Worm (Caenorhabditis elegans) whole organism, young adult: ENCODE data around the gene F55G7.4.
A peak's percentile ranks its signal among the peaks of the same experiment; 100 is the strongest.

ENCODE experiments used
- B0035.1 ChIP-seq: sonication (generic microtip); optimal IDR thresholded peaks from 2 replicates; lab custom pipeline; 2016; ENCODE audit warnings: missing genetic modification characterization, mild to moderate bottlenecking, missing compliant biosample characterization, missing genotype, missing genetic modification reagents
- C17E4.6 ChIP-seq: fragments of 200-800 bp; sonication (Bioruptor generic); IDR thresholded peaks from 2 replicates; pipeline ENCODE4 v1.3.6; 2022; ENCODE audit warnings: missing genetic modification reagents, missing genetic modification characterization, missing compliant biosample characterization
- F10E7.11 ChIP-seq: sonication (generic microtip); optimal IDR thresholded peaks from 2 replicates; lab custom pipeline; 2017; ENCODE audit warnings: mild to moderate bottlenecking, missing genetic modification characterization, moderate library complexity, missing compliant biosample characterization
- F23B12.7 ChIP-seq: sonication (generic microtip); optimal IDR thresholded peaks from 2 replicates; lab custom pipeline; 2017; ENCODE audit warnings: missing genetic modification characterization, mild to moderate bottlenecking, missing compliant biosample characterization, antibody characterized with exemption, moderate library complexity; ENCODE audit not compliant: insufficient read depth
- F33H1.4 ChIP-seq: fragments of 200-800 bp; sonication (Bioruptor generic); IDR thresholded peaks from 2 replicates; pipeline ENCODE4 v1.3.6; 2022; ENCODE audit warnings: missing genetic modification reagents, missing genetic modification characterization, missing compliant biosample characterization
- F37B4.10 ChIP-seq: fragments of 200-800 bp; sonication (Bioruptor generic); IDR thresholded peaks from 2 replicates; pipeline ENCODE4 v1.3.6; 2022; ENCODE audit warnings: missing genetic modification characterization, missing compliant biosample characterization
- F39B2.1 ChIP-seq: fragments of 200-800 bp; sonication (Bioruptor generic); IDR thresholded peaks from 2 replicates; pipeline ENCODE4 v1.3.6; 2022; ENCODE audit warnings: missing genetic modification reagents, missing genetic modification characterization, missing compliant biosample characterization
- F55B11.4 ChIP-seq: sonication (generic microtip); optimal IDR thresholded peaks from 2 replicates; lab custom pipeline; 2016; ENCODE audit warnings: missing compliant biosample characterization, missing genetic modification characterization, borderline replicate concordance; ENCODE audit not compliant: insufficient read depth
- K11D2.4 ChIP-seq: fragments of 200-800 bp; sonication (Bioruptor generic); IDR thresholded peaks from 2 replicates; pipeline ENCODE4 v1.3.6; 2022; ENCODE audit warnings: missing genetic modification reagents, missing genetic modification characterization, missing compliant biosample characterization
- T07F8.4 ChIP-seq: sonication (generic microtip); optimal IDR thresholded peaks from 2 replicates; lab custom pipeline; 2016; ENCODE audit warnings: mild to moderate bottlenecking, missing genetic modification characterization, moderate library complexity, missing compliant biosample characterization
- akir-1 ChIP-seq: fragments of 200-800 bp; sonication (Bioruptor generic); optimal IDR thresholded peaks from 2 replicates; lab custom pipeline; 2018; ENCODE audit warnings: mild to moderate bottlenecking, missing genetic modification characterization, moderate library complexity, missing compliant biosample characterization
- aptf-2 ChIP-seq: fragments of 200-800 bp; sonication (Bioruptor generic); conservative IDR thresholded peaks from 2 replicates; pipeline ENCODE4 v1.3.6; 2022; ENCODE audit warnings: missing genetic modification reagents, missing genetic modification characterization, missing compliant biosample characterization
- atf-7 ChIP-seq: sonication (generic microtip); optimal IDR thresholded peaks from 2 replicates; lab custom pipeline; 2017; ENCODE audit warnings: mild to moderate bottlenecking, missing genetic modification characterization, missing compliant biosample characterization
- athp-1 ChIP-seq: sonication (generic microtip); optimal IDR thresholded peaks from 2 replicates; lab custom pipeline; 2017; ENCODE audit warnings: mild to moderate bottlenecking, missing genetic modification characterization, missing compliant biosample characterization
- attf-3 ChIP-seq: fragments of 200-800 bp; sonication (Bioruptor generic); conservative IDR thresholded peaks from 2 replicates; pipeline ENCODE4 v1.3.6; 2022; ENCODE audit warnings: missing genetic modification reagents, missing genetic modification characterization, missing compliant biosample characterization
- attf-5 ChIP-seq: fragments of 200-800 bp; sonication (Bioruptor generic); optimal IDR thresholded peaks from 2 replicates; lab custom pipeline; 2018; ENCODE audit warnings: mild to moderate bottlenecking, missing genetic modification characterization, missing compliant biosample characterization
- cebp-1 ChIP-seq, 2 experiments: fragments of 200-800 bp in 1 of 2; sonication (Bioruptor generic) in 1 of 2; sonication (generic microtip) in 1 of 2; IDR thresholded peaks in 1 of 2; optimal IDR thresholded peaks in 1 of 2; 2 replicates each; pipeline versions ENCODE4 v1.3.6 to Lab custom; 2017 to 2022; ENCODE audit warnings: missing compliant biosample characterization in 2 of 2, missing genetic modification characterization in 2 of 2, mild to moderate bottlenecking in 1 of 2, missing genetic modification reagents in 1 of 2, moderate library complexity in 1 of 2
- ceh-100 ChIP-seq: fragments of 200-800 bp; sonication (Bioruptor generic); IDR thresholded peaks from 2 replicates; pipeline ENCODE4 v1.3.6; 2022; ENCODE audit warnings: missing genetic modification reagents, missing genetic modification characterization, missing compliant biosample characterization
- die-1 ChIP-seq: sonication (generic microtip); optimal IDR thresholded peaks from 2 replicates; lab custom pipeline; 2016; ENCODE audit warnings: missing genotype, mild to moderate bottlenecking, missing genetic modification characterization, missing compliant biosample characterization
- hmg-20 ChIP-seq: fragments of 200-800 bp; sonication (Bioruptor generic); IDR thresholded peaks from 2 replicates; pipeline ENCODE4 v1.3.6; 2022; ENCODE audit warnings: missing genetic modification reagents, missing genetic modification characterization, missing compliant biosample characterization
- hrde-1 ChIP-seq: sonication (generic microtip); optimal IDR thresholded peaks from 2 replicates; lab custom pipeline; 2016; ENCODE audit warnings: missing genetic modification characterization, mild to moderate bottlenecking, missing compliant biosample characterization, moderate library complexity, missing genotype, missing genetic modification reagents, borderline replicate concordance
- hsf-1 ChIP-seq: fragments of 200-800 bp; sonication (Bioruptor generic); IDR thresholded peaks from 2 replicates; pipeline ENCODE4 v1.3.6; 2022; ENCODE audit warnings: missing genetic modification reagents, missing genetic modification characterization, missing compliant biosample characterization
- lin-26 ChIP-seq: fragments of 200-800 bp; sonication (Bioruptor generic); IDR thresholded peaks from 2 replicates; pipeline ENCODE4 v1.3.6; 2022; ENCODE audit warnings: missing genetic modification reagents, missing genetic modification characterization, missing compliant biosample characterization
- lin-35 ChIP-seq, 3 experiments: fragments of 150-350 bp in 2 of 3; sonication (generic microtip) in 1 of 3; optimal IDR thresholded peaks; 2 replicates each; lab custom pipeline; 2014 to 2018; ENCODE audit warnings: missing biosample characterization in 3 of 3, missing genetic modification characterization in 3 of 3, missing genetic modification reagents in 3 of 3
- lin-40 ChIP-seq: sonication (generic microtip); optimal IDR thresholded peaks from 2 replicates; lab custom pipeline; 2016; ENCODE audit warnings: missing genetic modification characterization, mild to moderate bottlenecking, missing compliant biosample characterization, missing genotype, missing genetic modification reagents
- mcd-1 ChIP-seq: fragments of 200-800 bp; sonication (Bioruptor generic); IDR thresholded peaks from 2 replicates; pipeline ENCODE4 v1.3.6; 2022; ENCODE audit warnings: missing genetic modification reagents, missing genetic modification characterization, missing compliant biosample characterization
- nfya-2 ChIP-seq: fragments of 200-800 bp; sonication (Bioruptor generic); IDR thresholded peaks from 2 replicates; pipeline ENCODE4 v1.3.6; 2022; ENCODE audit warnings: missing genetic modification reagents, missing genetic modification characterization, missing compliant biosample characterization
- nfyb-1 ChIP-seq: fragments of 200-800 bp; sonication (Bioruptor generic); IDR thresholded peaks from 2 replicates; pipeline ENCODE4 v1.3.6; 2022; ENCODE audit warnings: missing genetic modification reagents, missing genetic modification characterization, missing compliant biosample characterization
- nhr-80 ChIP-seq: sonication (generic microtip); optimal IDR thresholded peaks from 2 replicates; lab custom pipeline; 2016; ENCODE audit warnings: missing genetic modification characterization, missing compliant biosample characterization
- nhr-90 ChIP-seq: sonication (generic microtip); optimal IDR thresholded peaks from 2 replicates; lab custom pipeline; 2016; ENCODE audit warnings: missing genotype, mild to moderate bottlenecking, missing genetic modification characterization, missing compliant biosample characterization
- repo-1 ChIP-seq: sonication (generic microtip); optimal IDR thresholded peaks from 2 replicates; lab custom pipeline; 2017; ENCODE audit warnings: mild to moderate bottlenecking, missing genetic modification characterization, missing compliant biosample characterization
- somi-1 ChIP-seq: fragments of 200-800 bp; sonication (Bioruptor generic); optimal IDR thresholded peaks from 2 replicates; lab custom pipeline; 2018; ENCODE audit warnings: mild to moderate bottlenecking, missing genetic modification characterization, missing compliant biosample characterization
- sptf-2 ChIP-seq: fragments of 200-800 bp; sonication (Bioruptor generic); optimal IDR thresholded peaks from 2 replicates; lab custom pipeline; 2018; ENCODE audit warnings: mild to moderate bottlenecking, missing genetic modification characterization, missing compliant biosample characterization
- unc-130 ChIP-seq: sonication (generic microtip); optimal IDR thresholded peaks from 2 replicates; lab custom pipeline; 2016; ENCODE audit warnings: missing genetic modification reagents, missing genetic modification characterization, missing compliant biosample characterization

F55G7.4 gene

ce11 chrX:11968024-11968598 is 40.4 kb downstream of the F55G7.4 start (continued):
- TF ChIP-seq cebp-1 (GFP tag; IDR thresholded peaks at IDR 0.05; lab: Robert Waterston, UW) (no peak), cebp-1 (tag; optimal IDR thresholded peaks at IDR 0.05; lab: Kevin White, UChicago) (peak; percentile 30), lin-40 (tag; lab: Kevin White, UChicago) (no peak), aptf-2 (GFP tag; lab: Robert Waterston, UW) (no peak), nhr-80 (peak; percentile 59), hsf-1 (GFP tag; lab: Robert Waterston, UW) (no peak), B0035.1 (tag; lab: Kevin White, UChicago) (no peak), F23B12.7 (no peak), C17E4.6 (GFP tag; lab: Robert Waterston, UW) (no peak), F10E7.11 (tag; lab: Kevin White, UChicago) (no peak), hrde-1 (tag; lab: Kevin White, UChicago) (no peak), F33H1.4 (GFP tag; lab: Robert Waterston, UW) (no peak), die-1 (tag; lab: Kevin White, UChicago) (no peak), akir-1 (GFP tag; lab: Kevin White, UChicago) (no peak), repo-1 (peak; percentile 2), nhr-90 (tag; lab: Kevin White, UChicago) (no peak), F37B4.10 (no peak), sptf-2 (no peak), nfyb-1 (GFP tag; lab: Robert Waterston, UW) (0 out of 2 replicates have a peak, but pooled peaks have one; percentile 16), T07F8.4 (tag; lab: Kevin White, UChicago) (no peak), unc-130 (GFP tag; lab: Kevin White, UChicago) (no peak), attf-3 (no peak), ceh-100 (GFP tag; lab: Robert Waterston, UW) (peak; percentile 12; the same call in 1 of the 2 replicates), atf-7 (tag; lab: Kevin White, UChicago) (no peak), athp-1 (tag; lab: Kevin White, UChicago) (no peak), F55B11.4 (tag; lab: Kevin White, UChicago) (no peak), lin-26 (GFP tag; lab: Robert Waterston, UW) (no peak; the same call in 1 of the 2 replicates), attf-5 (GFP tag; lab: Kevin White, UChicago) (no peak), lin-35 (GFP tag; optimal IDR thresholded peaks at IDR 0.05; lab: Kevin White, UChicago) (no peak)

- TF ChIP-seq mcd-1 (no peak), somi-1 (no peak), nfyb-1 (GFP tag; lab: Robert Waterston, UW) (no peak), hmg-20 (no peak), nhr-90 (tag; lab: Kevin White, UChicago) (no peak), athp-1 (tag; lab: Kevin White, UChicago) (no peak), F39B2.1 (GFP tag; lab: Robert Waterston, UW) (no peak), nfya-2 (GFP tag; lab: Robert Waterston, UW) (no peak)
Measured at ce11 chrX:11969085-11969484, 41.4 kb downstream of the F55G7.4 start.

- TF ChIP-seq K11D2.4 (GFP tag; lab: Robert Waterston, UW) (peak; percentile 29; the same call in 1 of the 2 replicates), F23B12.7 (no peak)
Measured at ce11 chrX:11969554-11969953, 41.9 kb downstream of the F55G7.4 start.
